Fruit fly (Drosophila melanogaster) whole organism, embryonic: ENCODE results near the gene Send2.

Experiments
- Aef1 ChIP-seq: fragments of 200-800 bp; sonication (Bioruptor generic); IDR thresholded peaks from 3 replicates; pipeline ENCODE4 v1.3.6; 2022; ENCODE audit warnings: missing biosample characterization, missing genetic modification characterization
- Atf6 ChIP-seq: fragments of 200-800 bp; sonication (Bioruptor generic); IDR thresholded peaks from 2 replicates; pipeline ENCODE4 v1.3.6; 2022; ENCODE audit warnings: missing biosample characterization, missing genetic modification characterization
- B-H2 ChIP-seq: fragments of 200-800 bp; sonication (Bioruptor generic); optimal IDR thresholded peaks from 2 replicates; lab custom pipeline; 2018; ENCODE audit warnings: missing biosample characterization, mild to moderate bottlenecking, missing genetic modification characterization
- Bdp1 ChIP-seq: fragments of 200-800 bp; sonication (Bioruptor generic); optimal IDR thresholded peaks from 3 replicates; lab custom pipeline; 2016; ENCODE audit warnings: missing biosample characterization, missing genetic modification characterization
- C15 ChIP-seq: fragments of 200-800 bp; sonication (Bioruptor generic); IDR thresholded peaks from 3 replicates; pipeline ENCODE4 v1.3.6; 2022; ENCODE audit warnings: missing biosample characterization, missing genetic modification characterization
- CG10267 ChIP-seq: fragments of 200-800 bp; sonication (Bioruptor generic); optimal IDR thresholded peaks from 2 replicates; lab custom pipeline; 2018; ENCODE audit warnings: missing biosample characterization, mild to moderate bottlenecking, missing genetic modification characterization, moderate library complexity
- CG11456 ChIP-seq: fragments of 200-800 bp; sonication (Bioruptor generic); IDR thresholded peaks from 3 replicates; pipeline ENCODE4 v1.3.6; 2022; ENCODE audit warnings: missing biosample characterization, missing genetic modification characterization
- CG12659 ChIP-seq: fragments of 200-800 bp; sonication (Bioruptor generic); optimal IDR thresholded peaks from 3 replicates; lab custom pipeline; 2017; ENCODE audit warnings: mild to moderate bottlenecking, missing biosample characterization, missing genetic modification reagents, missing genetic modification characterization
- CG13424 ChIP-seq: fragments of 200-800 bp; sonication (Bioruptor generic); optimal IDR thresholded peaks from 2 replicates; lab custom pipeline; 2019; ENCODE audit warnings: missing biosample characterization, mild to moderate bottlenecking, missing genetic modification characterization, moderate library complexity
- CG14050 ChIP-seq: fragments of 200-800 bp; sonication (Bioruptor generic); IDR thresholded peaks from 3 replicates; pipeline ENCODE4 v1.3.6; 2022; ENCODE audit warnings: missing biosample characterization, missing genetic modification characterization
- CG1529 ChIP-seq: fragments of 200-800 bp; sonication (Bioruptor generic); optimal IDR thresholded peaks from 3 replicates; lab custom pipeline; 2018; ENCODE audit warnings: missing biosample characterization, missing genetic modification characterization
- CG15514 ChIP-seq: fragments of 200-800 bp; sonication (Bioruptor generic); optimal IDR thresholded peaks from 3 replicates; lab custom pipeline; 2017; ENCODE audit warnings: missing biosample characterization, missing genetic modification characterization, mild to moderate bottlenecking, moderate library complexity, missing genetic modification reagents
- CG16813 ChIP-seq: fragments of 200-800 bp; sonication (Bioruptor generic); IDR thresholded peaks from 3 replicates; pipeline ENCODE4 v1.3.6; 2022; ENCODE audit warnings: missing biosample characterization, missing genetic modification characterization; ENCODE audit not compliant: partially characterized antibody
- CG17912 ChIP-seq: fragments of 200-800 bp; sonication (Bioruptor generic); optimal IDR thresholded peaks from 2 replicates; lab custom pipeline; 2018; ENCODE audit warnings: missing biosample characterization, mild to moderate bottlenecking, missing genetic modification characterization
- CG3065 ChIP-seq: fragments of 200-800 bp; sonication (Bioruptor generic); optimal IDR thresholded peaks from 2 replicates; lab custom pipeline; 2016; ENCODE audit warnings: missing biosample characterization, missing genetic modification characterization
- CG31388 ChIP-seq: fragments of 200-800 bp; sonication (Bioruptor generic); optimal IDR thresholded peaks from 2 replicates; lab custom pipeline; 2016; ENCODE audit warnings: missing biosample characterization, missing genetic modification characterization
- CG42726 ChIP-seq: fragments of 200-800 bp; sonication (Bioruptor generic); IDR thresholded peaks from 2 replicates; pipeline ENCODE4 v1.3.6; 2022; ENCODE audit warnings: missing biosample characterization, missing genetic modification characterization; ENCODE audit not compliant: partially characterized antibody
- CG5953 ChIP-seq: fragments of 200-800 bp; sonication (Bioruptor generic); IDR thresholded peaks from 2 replicates; pipeline ENCODE4 v1.3.6; 2022; ENCODE audit warnings: missing biosample characterization, missing genetic modification characterization
- CG8089 ChIP-seq: fragments of 200-800 bp; sonication (Bioruptor generic); optimal IDR thresholded peaks from 3 replicates; lab custom pipeline; 2016; ENCODE audit warnings: missing biosample characterization, missing genetic modification characterization
- CG8944 ChIP-seq: fragments of 200-800 bp; sonication (Bioruptor generic); optimal IDR thresholded peaks from 3 replicates; lab custom pipeline; 2016; ENCODE audit warnings: missing biosample characterization, missing genetic modification characterization
- Dfd ChIP-seq, 2 experiments: fragments of >200 bp; optimal IDR thresholded peaks; 2 replicates each; lab custom pipeline; 2017; ENCODE audit warnings: missing biosample characterization in 2 of 2, missing genetic modification characterization in 2 of 2
- Hmx ChIP-seq: fragments of 200-800 bp; sonication (Bioruptor generic); optimal IDR thresholded peaks from 2 replicates; lab custom pipeline; 2016; ENCODE audit warnings: missing biosample characterization, missing genetic modification characterization
- Pdp1 ChIP-seq, 2 experiments: fragments of 200-800 bp; sonication (Bioruptor generic); optimal IDR thresholded peaks; 3 replicates each; lab custom pipeline; 2016; ENCODE audit warnings: missing biosample characterization in 2 of 2, missing genetic modification characterization in 2 of 2, mild to moderate bottlenecking in 1 of 2, moderate library complexity in 1 of 2
- Ptx1 ChIP-seq: fragments of 200-800 bp; sonication (Bioruptor generic); IDR thresholded peaks from 2 replicates; pipeline ENCODE4 v1.3.6; 2022; ENCODE audit warnings: missing biosample characterization, missing genetic modification characterization
- Six4 ChIP-seq: fragments of 200-800 bp; sonication (Bioruptor generic); optimal IDR thresholded peaks from 2 replicates; lab custom pipeline; 2016; ENCODE audit warnings: missing biosample characterization, missing genetic modification characterization
- Sox100B ChIP-seq: fragments of 200-800 bp; sonication (Bioruptor generic); optimal IDR thresholded peaks from 3 replicates; lab custom pipeline; 2018; ENCODE audit warnings: missing biosample characterization, mild to moderate bottlenecking, missing genetic modification characterization
- Sry-β ChIP-seq: fragments of 200-800 bp; sonication (Bioruptor generic); optimal IDR thresholded peaks from 2 replicates; lab custom pipeline; 2018; ENCODE audit warnings: missing biosample characterization, mild to moderate bottlenecking, missing genetic modification characterization, moderate library complexity
- Trl ChIP-seq, 3 experiments: fragments of >200 bp in 2 of 3; fragments of 200-800 bp in 1 of 3; sonication (Bioruptor generic) in 1 of 3; optimal IDR thresholded peaks; 2 replicates in 1 of 3; 3 replicates in 2 of 3; lab custom pipeline; 2016 to 2017; ENCODE audit warnings: missing biosample characterization in 1 of 3, missing genetic modification characterization in 1 of 3
- Vsx1 ChIP-seq: fragments of 200-800 bp; sonication (Bioruptor generic); optimal IDR thresholded peaks from 2 replicates; lab custom pipeline; 2017; ENCODE audit warnings: missing biosample characterization, mild to moderate bottlenecking, missing genetic modification characterization, missing genetic modification reagents
- btn ChIP-seq: fragments of 200-800 bp; sonication (Bioruptor generic); optimal IDR thresholded peaks from 2 replicates; lab custom pipeline; 2016; ENCODE audit warnings: missing biosample characterization, missing genetic modification characterization
- chinmo ChIP-seq: fragments of 200-800 bp; sonication (Bioruptor generic); IDR thresholded peaks from 4 replicates; pipeline ENCODE4 v1.3.6; 2022; ENCODE audit warnings: missing biosample characterization, missing genetic modification characterization; ENCODE audit not compliant: partially characterized antibody
- corto ChIP-seq: fragments of 200-800 bp; sonication (Bioruptor generic); optimal IDR thresholded peaks from 2 replicates; lab custom pipeline; 2016; ENCODE audit warnings: missing biosample characterization, mild to moderate bottlenecking, missing genetic modification characterization, moderate library complexity
- crol ChIP-seq: fragments of 200-800 bp; sonication (Bioruptor generic); IDR thresholded peaks from 2 replicates; pipeline ENCODE4 v1.3.6; 2022; ENCODE audit warnings: missing biosample characterization, missing genetic modification characterization
- danr ChIP-seq: fragments of 200-800 bp; sonication (Bioruptor generic); IDR thresholded peaks from 2 replicates; pipeline ENCODE4 v1.3.6; 2022; ENCODE audit warnings: missing biosample characterization, missing genetic modification characterization
- dmrt11E ChIP-seq: fragments of 200-800 bp; sonication (Bioruptor generic); optimal IDR thresholded peaks from 3 replicates; lab custom pipeline; 2018; ENCODE audit warnings: missing biosample characterization, mild to moderate bottlenecking, missing genetic modification characterization, moderate library complexity
- ems ChIP-seq: fragments of 200-800 bp; sonication (Bioruptor generic); optimal IDR thresholded peaks from 3 replicates; lab custom pipeline; 2016; ENCODE audit warnings: missing biosample characterization, missing genetic modification characterization
- eve ChIP-seq, 2 experiments: fragments of >200 bp; optimal IDR thresholded peaks; 2 replicates each; lab custom pipeline; 2017; ENCODE audit warnings: missing biosample characterization in 2 of 2, missing genetic modification characterization in 2 of 2
- hkb ChIP-seq, 2 experiments: fragments of 200-800 bp in 1 of 2; fragments of >200 bp in 1 of 2; sonication (Bioruptor generic) in 1 of 2; IDR thresholded peaks in 1 of 2; optimal IDR thresholded peaks in 1 of 2; 2 replicates each; pipeline versions ENCODE4 v1.3.6 to Lab custom; 2017 to 2022; ENCODE audit warnings: missing biosample characterization in 1 of 2, missing genetic modification characterization in 1 of 2
- hth ChIP-seq: fragments of >200 bp; optimal IDR thresholded peaks from 2 replicates; lab custom pipeline; 2017; ENCODE audit warnings: inconsistent platforms
- ken ChIP-seq: fragments of 200-800 bp; sonication (Bioruptor generic); IDR thresholded peaks from 3 replicates; pipeline ENCODE4 v1.3.6; 2022; ENCODE audit warnings: missing biosample characterization, missing genetic modification characterization
- kni ChIP-seq: fragments of 200-800 bp; sonication (Bioruptor generic); optimal IDR thresholded peaks from 3 replicates; lab custom pipeline; 2017; ENCODE audit warnings: mild to moderate bottlenecking, missing biosample characterization, missing genetic modification reagents, missing genetic modification characterization
- maf-S ChIP-seq: fragments of 200-800 bp; sonication (Bioruptor generic); optimal IDR thresholded peaks from 2 replicates; lab custom pipeline; 2016; ENCODE audit warnings: missing biosample characterization, missing genetic modification characterization
- p53 ChIP-seq: fragments of 200-800 bp; sonication (Bioruptor generic); optimal IDR thresholded peaks from 2 replicates; lab custom pipeline; 2016; ENCODE audit warnings: missing biosample characterization, missing genetic modification characterization
- pfk ChIP-seq: fragments of 200-800 bp; sonication (Bioruptor generic); optimal IDR thresholded peaks from 2 replicates; lab custom pipeline; 2018; ENCODE audit warnings: missing biosample characterization, mild to moderate bottlenecking, missing genetic modification characterization, moderate library complexity
- slbo ChIP-seq: fragments of 200-800 bp; sonication (Bioruptor generic); IDR thresholded peaks from 2 replicates; pipeline ENCODE4 v1.3.6; 2022; ENCODE audit warnings: missing biosample characterization, missing genetic modification characterization
- slp2 ChIP-seq: fragments of 200-800 bp; sonication (Bioruptor generic); optimal IDR thresholded peaks from 2 replicates; lab custom pipeline; 2016; ENCODE audit warnings: missing biosample characterization, missing genetic modification characterization
- unc-4 ChIP-seq: fragments of 200-800 bp; sonication (Bioruptor generic); IDR thresholded peaks from 2 replicates; pipeline ENCODE4 v1.3.6; 2022; ENCODE audit warnings: missing biosample characterization, missing genetic modification characterization; ENCODE audit not compliant: partially characterized antibody

The Send2 gene

DNA sequence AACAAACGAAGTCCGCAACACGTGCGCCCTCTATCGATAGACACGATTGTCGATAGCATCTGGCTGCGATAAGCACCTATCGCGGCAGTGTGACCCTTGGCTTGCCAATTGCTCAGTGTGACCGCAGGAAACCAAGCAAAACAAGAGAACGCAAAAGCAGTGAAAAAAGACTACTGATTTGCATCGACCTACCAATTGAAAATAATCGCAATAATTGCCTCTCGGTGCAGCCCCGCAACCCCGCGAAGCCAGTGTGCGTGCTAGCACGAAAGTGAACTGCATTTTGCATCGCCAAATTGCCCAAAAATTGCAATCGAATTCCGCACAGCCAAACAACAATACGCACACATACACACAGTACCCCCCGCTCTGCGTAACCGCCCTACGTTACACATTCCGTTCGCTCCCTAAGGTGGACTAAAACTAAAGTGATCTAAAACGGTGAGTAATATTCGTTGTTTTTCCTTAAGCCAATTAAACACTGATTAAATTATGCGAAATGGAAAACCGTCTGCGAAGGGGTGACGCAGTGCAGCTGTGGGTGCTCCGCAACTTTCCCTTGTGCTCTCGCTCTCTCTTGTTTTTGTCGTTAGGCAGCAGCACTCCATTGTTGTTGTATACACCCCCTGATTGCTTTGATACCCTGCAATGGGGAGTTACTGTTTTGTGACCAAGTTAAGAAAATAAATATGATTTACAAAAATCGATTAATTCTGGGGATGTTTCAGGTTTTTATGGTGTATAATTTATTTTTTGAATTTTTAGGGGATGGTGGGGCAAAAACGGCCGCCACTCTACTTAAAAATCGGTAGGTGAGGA is 8.8 kb upstream of the Send2 start, which contains the start of gene Rab14 (continued):
- TF ChIP-seq CG3065 (peak; percentile 38), corto (GFP tag; lab: Kevin White, UChicago) (no peak), CG14050 (GFP tag; lab: Robert Waterston, UW) (peak; percentile 66), Sry-β (GFP tag; lab: Kevin White, UChicago) (peak; percentile 43), CG10267 (tag; lab: Kevin White, UChicago) (peak; percentile 37), maf-S (GFP tag; lab: Kevin White, UChicago) (peak; percentile 50), CG16813 (GFP tag; lab: Robert Waterston, UW) (peak; percentile 88), CG1529 (GFP tag; lab: Kevin White, UChicago) (peak; percentile 75), CG13424 (tag; lab: Kevin White, UChicago) (peak; percentile 88), dmrt11E (tag; lab: Kevin White, UChicago) (peak; percentile 64), Vsx1 (GFP tag; lab: Kevin White, UChicago) (peak; percentile 70), slbo (peak; percentile 87), ken (GFP tag; lab: Robert Waterston, UW) (peak; percentile 69), Bdp1 (GFP tag; lab: Kevin White, UChicago) (peak; percentile 34), Hmx (GFP tag; lab: Kevin White, UChicago) (peak; percentile 41), chinmo (GFP tag; lab: Robert Waterston, UW) (peak; percentile 85; the same call in 2 of the 4 replicates), CG15514 (GFP tag; lab: Kevin White, UChicago) (peak; percentile 58), Trl (optimal IDR thresholded peaks at IDR 0.05; lab: Kevin White, UChicago) (peak in 1 of 2 experiments; percentile 66), Trl (GFP tag; optimal IDR thresholded peaks at IDR 0.05; lab: Kevin White, UChicago) (peak; percentile 72), CG8944 (GFP tag; lab: Kevin White, UChicago) (peak; percentile 67), Aef1 (GFP tag; lab: Robert Waterston, UW) (peak; percentile 81), kni (GFP tag; lab: Kevin White, UChicago) (peak; percentile 61), btn (GFP tag; lab: Kevin White, UChicago) (peak; percentile 5), ems (GFP tag; lab: Kevin White, UChicago) (peak; percentile 75), eve (GFP tag; optimal IDR thresholded peaks at IDR 0.05; lab: Kevin White, UChicago) (no peak), pfk (GFP tag; lab: Kevin White, UChicago) (no peak), CG5953 (GFP tag; lab: Robert Waterston, UW) (peak; percentile 65), hkb (optimal IDR thresholded peaks at IDR 0.05; lab: Kevin White, UChicago) (no peak), hkb (GFP tag; IDR thresholded peaks at IDR 0.05; lab: Robert Waterston, UW) (peak; percentile 89), Ptx1 (GFP tag; lab: Robert Waterston, UW) (peak; percentile 70), CG17912 (GFP tag; lab: Kevin White, UChicago) (peak; percentile 78), CG31388 (no peak), crol (GFP tag; lab: Robert Waterston, UW) (peak; percentile 98), CG12659 (GFP tag; lab: Kevin White, UChicago) (peak; percentile 76), hth (lab: Kevin White, UChicago) (no peak), CG42726 (GFP tag; lab: Robert Waterston, UW) (peak; percentile 93), CG8089 (peak; percentile 57), Sox100B (peak; percentile 66), Dfd (GFP tag; optimal IDR thresholded peaks at IDR 0.05; lab: Kevin White, UChicago) (no peak), B-H2 (GFP tag; lab: Kevin White, UChicago) (peak; percentile 75), C15 (GFP tag; lab: Robert Waterston, UW) (peak; percentile 66; the same call in 1 of the 3 replicates), Atf6 (GFP tag; lab: Robert Waterston, UW) (peak; percentile 87), Pdp1 (GFP tag; optimal IDR thresholded peaks at IDR 0.05; lab: Kevin White, UChicago) (peak; percentile 47 to 78), slp2 (peak; percentile 31), CG11456 (GFP tag; lab: Robert Waterston, UW) (peak; percentile 90), p53 (peak; percentile 32), unc-4 (GFP tag; lab: Robert Waterston, UW) (peak; percentile 86), danr (GFP tag; lab: Robert Waterston, UW) (peak; percentile 14; the same call in 1 of the 2 replicates), Six4 (GFP tag; lab: Kevin White, UChicago) (peak; percentile 53)
